Worm (Caenorhabditis elegans) whole organism, L1 larva: ENCODE data around the gene bre-1.

Experiments used
- alr-1 ChIP-seq: fragments of 200-800 bp; sonication (Bioruptor generic); optimal IDR thresholded peaks from 2 replicates; lab custom pipeline; 2018; ENCODE audit warnings: borderline replicate concordance, mild to moderate bottlenecking, missing genetic modification characterization, missing compliant biosample characterization
- irx-1 ChIP-seq: sonication (generic microtip); optimal IDR thresholded peaks from 2 replicates; lab custom pipeline; 2016; ENCODE audit warnings: missing genetic modification characterization, missing compliant biosample characterization
- lin-39 ChIP-seq: fragments of 150-350 bp; optimal IDR thresholded peaks from 2 replicates; lab custom pipeline; 2014; ENCODE audit warnings: missing biosample characterization, missing genetic modification reagents, missing genetic modification characterization
- mep-1 ChIP-seq: fragments of 150-350 bp; optimal IDR thresholded peaks from 2 replicates; lab custom pipeline; 2014; ENCODE audit warnings: missing biosample characterization, missing genetic modification characterization
- nhr-77 ChIP-seq: fragments of 150-350 bp; optimal IDR thresholded peaks from 2 replicates; lab custom pipeline; 2014; ENCODE audit warnings: missing biosample characterization, missing genetic modification characterization
- pag-3 ChIP-seq: sonication (generic microtip); optimal IDR thresholded peaks from 2 replicates; lab custom pipeline; 2017; ENCODE audit warnings: missing genetic modification characterization, mild to moderate bottlenecking, missing compliant biosample characterization, antibody characterized with exemption, borderline replicate concordance; ENCODE audit not compliant: insufficient read depth
- pqm-1 ChIP-seq: sonication (generic microtip); optimal IDR thresholded peaks from 3 replicates; lab custom pipeline; 2017; ENCODE audit warnings: missing biosample characterization, missing genetic modification characterization

DNA sequence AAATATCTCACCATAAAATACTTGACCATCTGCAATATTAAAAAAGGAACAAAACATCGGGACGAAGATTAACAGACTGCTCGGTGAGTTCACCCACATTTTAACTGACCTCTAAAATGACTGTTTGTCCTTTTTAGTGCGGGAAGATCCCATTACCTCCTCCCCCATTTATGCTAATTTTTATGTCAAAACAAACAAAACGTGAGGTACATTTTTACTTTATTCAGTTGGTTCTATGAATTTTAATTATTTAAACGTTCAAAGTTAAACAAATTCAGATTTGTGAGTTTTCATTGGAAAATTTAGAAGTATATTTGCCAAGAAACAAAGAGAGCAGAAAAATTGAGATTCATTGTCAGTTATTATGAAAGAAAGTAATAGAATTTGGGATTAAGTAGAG, 15.6 kb downstream of the bre-1 start, which contains the start of gene C53D6.8:
- TF ChIP-seq mep-1 (no peak), irx-1 (tag; lab: Kevin White, UChicago) (no peak), alr-1 (tag; lab: Kevin White, UChicago) (no peak), nhr-77 (no peak), lin-39 (tag; lab: Kevin White, UChicago) (no peak), pqm-1 (no peak), pag-3 (tag; lab: Kevin White, UChicago) (no peak)
